Fruit fly (Drosophila melanogaster) whole organism, embryonic: ENCODE measurements around the gene GNBP2.

Experiments
- Asciz ChIP-seq: fragments of 200-800 bp; sonication (Bioruptor generic); optimal IDR thresholded peaks from 2 replicates; lab custom pipeline; 2017; ENCODE audit warnings: missing biosample characterization, mild to moderate bottlenecking, missing genetic modification characterization, missing genetic modification reagents
- CG10462 ChIP-seq: fragments of 200-800 bp; sonication (Bioruptor generic); optimal IDR thresholded peaks from 2 replicates; lab custom pipeline; 2016; ENCODE audit warnings: missing biosample characterization, missing genetic modification characterization
- CG11093 ChIP-seq: fragments of 200-800 bp; sonication (Bioruptor generic); IDR thresholded peaks from 3 replicates; pipeline ENCODE4 v1.3.6; 2022; ENCODE audit warnings: missing biosample characterization, missing genetic modification characterization
- CG13894 ChIP-seq: fragments of 200-800 bp; sonication (Bioruptor generic); optimal IDR thresholded peaks from 3 replicates; lab custom pipeline; 2018; ENCODE audit warnings: missing biosample characterization, mild to moderate bottlenecking, missing genetic modification characterization, moderate library complexity
- CG14014 ChIP-seq: fragments of 200-800 bp; sonication (Bioruptor generic); IDR thresholded peaks from 2 replicates; pipeline ENCODE4 v1.3.6; 2022; ENCODE audit warnings: missing biosample characterization, missing genetic modification characterization
- CG15601 ChIP-seq: fragments of 200-800 bp; sonication (Bioruptor generic); optimal IDR thresholded peaks from 3 replicates; lab custom pipeline; 2019; ENCODE audit warnings: missing biosample characterization, mild to moderate bottlenecking, missing genetic modification characterization, moderate library complexity
- CG16813 ChIP-seq: fragments of 200-800 bp; sonication (Bioruptor generic); IDR thresholded peaks from 3 replicates; pipeline ENCODE4 v1.3.6; 2022; ENCODE audit warnings: missing biosample characterization, missing genetic modification characterization; ENCODE audit not compliant: partially characterized antibody
- CG17328 ChIP-seq: fragments of 200-800 bp; sonication (Bioruptor generic); IDR thresholded peaks from 2 replicates; pipeline ENCODE4 v1.3.6; 2022; ENCODE audit warnings: missing biosample characterization, missing genetic modification characterization
- CG1832 ChIP-seq: fragments of 200-800 bp; sonication (Bioruptor generic); optimal IDR thresholded peaks from 2 replicates; lab custom pipeline; 2017; ENCODE audit warnings: missing biosample characterization, mild to moderate bottlenecking, missing genetic modification characterization, inconsistent platforms
- CG18599 ChIP-seq: fragments of 200-800 bp; sonication (Bioruptor generic); optimal IDR thresholded peaks from 3 replicates; lab custom pipeline; 2017; ENCODE audit warnings: missing biosample characterization, missing genetic modification characterization, mild to moderate bottlenecking, moderate library complexity, missing genetic modification reagents
- CG2875 ChIP-seq: fragments of 200-800 bp; sonication (Bioruptor generic); optimal IDR thresholded peaks from 2 replicates; lab custom pipeline; 2017; ENCODE audit warnings: missing biosample characterization, mild to moderate bottlenecking, missing genetic modification characterization, missing genetic modification reagents
- CG34422 ChIP-seq: fragments of 200-800 bp; sonication (Bioruptor generic); IDR thresholded peaks from 3 replicates; pipeline ENCODE4 v1.3.6; 2022; ENCODE audit warnings: missing biosample characterization, missing genetic modification characterization
- CG7372 ChIP-seq: fragments of 200-800 bp; sonication (Bioruptor generic); IDR thresholded peaks from 2 replicates; pipeline ENCODE4 v1.3.6; 2022; ENCODE audit warnings: missing biosample characterization, missing genetic modification characterization
- CG8388 ChIP-seq: fragments of 200-800 bp; sonication (Bioruptor generic); optimal IDR thresholded peaks from 2 replicates; lab custom pipeline; 2019; ENCODE audit warnings: missing biosample characterization, mild to moderate bottlenecking, missing genetic modification characterization, moderate library complexity
- CG9932 ChIP-seq: fragments of 200-800 bp; sonication (Bioruptor generic); IDR thresholded peaks from 2 replicates; pipeline ENCODE4 v1.3.6; 2022; ENCODE audit warnings: missing biosample characterization, missing genetic modification characterization
- Dbx ChIP-seq: fragments of 200-800 bp; sonication (Bioruptor generic); IDR thresholded peaks from 3 replicates; pipeline ENCODE4 v1.3.6; 2022; ENCODE audit warnings: missing biosample characterization, missing genetic modification characterization
- Dip3 ChIP-seq: fragments of 200-800 bp; sonication (Bioruptor generic); optimal IDR thresholded peaks from 3 replicates; lab custom pipeline; 2016; ENCODE audit warnings: missing biosample characterization, missing genetic modification characterization
- Drgx ChIP-seq: fragments of 200-800 bp; sonication (Bioruptor generic); IDR thresholded peaks from 2 replicates; pipeline ENCODE4 v1.3.6; 2022; ENCODE audit warnings: missing biosample characterization, missing genetic modification characterization
- Ets65A ChIP-seq: fragments of 200-800 bp; sonication (Bioruptor generic); peaks from one replicate; lab custom pipeline; 2016; ENCODE audit warnings: missing biosample characterization, missing genetic modification characterization
- HLHmδ ChIP-seq: fragments of 200-800 bp; sonication (Bioruptor generic); optimal IDR thresholded peaks from 2 replicates; lab custom pipeline; 2018; ENCODE audit warnings: missing biosample characterization, mild to moderate bottlenecking, missing genetic modification characterization, moderate library complexity
- HmgD ChIP-seq: fragments of 200-800 bp; sonication (Bioruptor generic); optimal IDR thresholded peaks from 3 replicates; lab custom pipeline; 2016; ENCODE audit warnings: missing biosample characterization, missing genetic modification characterization
- Hmx ChIP-seq: fragments of 200-800 bp; sonication (Bioruptor generic); optimal IDR thresholded peaks from 2 replicates; lab custom pipeline; 2016; ENCODE audit warnings: missing biosample characterization, missing genetic modification characterization
- Hr39 ChIP-seq: fragments of >200 bp; optimal IDR thresholded peaks from 2 replicates; lab custom pipeline; 2017
- Scr ChIP-seq: fragments of 200-800 bp; sonication (Bioruptor generic); IDR thresholded peaks from 2 replicates; pipeline ENCODE4 v1.3.6; 2022; ENCODE audit warnings: missing biosample characterization, missing genetic modification characterization; ENCODE audit not compliant: partially characterized antibody
- Six4 ChIP-seq: fragments of 200-800 bp; sonication (Bioruptor generic); optimal IDR thresholded peaks from 2 replicates; lab custom pipeline; 2016; ENCODE audit warnings: missing biosample characterization, missing genetic modification characterization
- Sox102F ChIP-seq: fragments of 200-800 bp; sonication (Bioruptor generic); optimal IDR thresholded peaks from 2 replicates; lab custom pipeline; 2018; ENCODE audit warnings: missing biosample characterization, mild to moderate bottlenecking, missing genetic modification characterization, moderate library complexity
- ato ChIP-seq: fragments of 200-800 bp; sonication (Bioruptor generic); IDR thresholded peaks from 2 replicates; pipeline ENCODE4 v1.3.6; 2022; ENCODE audit warnings: missing biosample characterization, missing genetic modification characterization; ENCODE audit not compliant: partially characterized antibody
- btn ChIP-seq: fragments of 200-800 bp; sonication (Bioruptor generic); optimal IDR thresholded peaks from 2 replicates; lab custom pipeline; 2016; ENCODE audit warnings: missing biosample characterization, missing genetic modification characterization
- dysf ChIP-seq: fragments of 200-800 bp; sonication (Bioruptor generic); IDR thresholded peaks from 3 replicates; pipeline ENCODE4 v1.3.6; 2022; ENCODE audit warnings: missing biosample characterization, missing genetic modification characterization
- ems ChIP-seq: fragments of 200-800 bp; sonication (Bioruptor generic); optimal IDR thresholded peaks from 3 replicates; lab custom pipeline; 2016; ENCODE audit warnings: missing biosample characterization, missing genetic modification characterization
- fru ChIP-seq: fragments of >200 bp; optimal IDR thresholded peaks from 2 replicates; lab custom pipeline; 2017
- gce ChIP-seq: fragments of 200-800 bp; sonication (Bioruptor generic); IDR thresholded peaks from 3 replicates; pipeline ENCODE4 v1.3.6; 2022; ENCODE audit warnings: missing biosample characterization, missing genetic modification characterization
- grau ChIP-seq: fragments of 200-800 bp; optimal IDR thresholded peaks from 3 replicates; lab custom pipeline; 2019; ENCODE audit warnings: missing biosample characterization, mild to moderate bottlenecking, missing genetic modification characterization, moderate library complexity
- h ChIP-seq: fragments of >200 bp; optimal IDR thresholded peaks from 2 replicates; lab custom pipeline; 2017
- ham ChIP-seq: fragments of 200-800 bp; sonication (Bioruptor generic); IDR thresholded peaks from 2 replicates; pipeline ENCODE4 v1.3.6; 2022; ENCODE audit warnings: missing biosample characterization, missing genetic modification characterization
- ind ChIP-seq: fragments of 200-800 bp; sonication (Bioruptor generic); optimal IDR thresholded peaks from 3 replicates; lab custom pipeline; 2016; ENCODE audit warnings: missing biosample characterization, missing genetic modification characterization
- inv ChIP-seq: fragments of 200-800 bp; sonication (Bioruptor generic); IDR thresholded peaks from 2 replicates; pipeline ENCODE4 v1.3.6; 2022; ENCODE audit warnings: missing biosample characterization, missing genetic modification characterization; ENCODE audit not compliant: partially characterized antibody
- nau ChIP-seq: fragments of 200-800 bp; sonication (Bioruptor generic); optimal IDR thresholded peaks from 3 replicates; lab custom pipeline; 2017; ENCODE audit warnings: missing biosample characterization, mild to moderate bottlenecking, missing genetic modification characterization, missing genetic modification reagents
- nmo ChIP-seq: fragments of 200-800 bp; sonication (Bioruptor generic); optimal IDR thresholded peaks from 2 replicates; lab custom pipeline; 2018; ENCODE audit warnings: missing biosample characterization, mild to moderate bottlenecking, missing genetic modification characterization, moderate library complexity
- sens ChIP-seq: fragments of 200-800 bp; sonication (Bioruptor generic); peaks from one replicate; lab custom pipeline; 2016; ENCODE audit warnings: missing biosample characterization, missing genetic modification characterization
- slp2 ChIP-seq: fragments of 200-800 bp; sonication (Bioruptor generic); optimal IDR thresholded peaks from 2 replicates; lab custom pipeline; 2016; ENCODE audit warnings: missing biosample characterization, missing genetic modification characterization
- sna ChIP-seq: fragments of 200-800 bp; sonication (Bioruptor generic); IDR thresholded peaks from 2 replicates; pipeline ENCODE4 v1.3.6; 2022; ENCODE audit warnings: missing biosample characterization, missing genetic modification characterization; ENCODE audit not compliant: partially characterized antibody
- so ChIP-seq: fragments of 200-800 bp; sonication (Bioruptor generic); IDR thresholded peaks from 3 replicates; pipeline ENCODE4 v1.3.6; 2022; ENCODE audit warnings: missing biosample characterization, missing genetic modification characterization
- sqz ChIP-seq: fragments of 200-800 bp; sonication (Bioruptor generic); optimal IDR thresholded peaks from 3 replicates; lab custom pipeline; 2018; ENCODE audit warnings: missing biosample characterization, mild to moderate bottlenecking, missing genetic modification characterization
- stc ChIP-seq: fragments of 200-800 bp; sonication (Bioruptor generic); IDR thresholded peaks from 2 replicates; pipeline ENCODE4 v1.3.6; 2022; ENCODE audit warnings: missing biosample characterization, missing genetic modification characterization
- tin ChIP-seq: fragments of 200-800 bp; sonication (Bioruptor generic); optimal IDR thresholded peaks from 3 replicates; lab custom pipeline; 2016; ENCODE audit warnings: missing biosample characterization, missing genetic modification characterization
- zen ChIP-seq: fragments of 200-800 bp; sonication (Bioruptor generic); optimal IDR thresholded peaks from 3 replicates; lab custom pipeline; 2018; ENCODE audit warnings: missing biosample characterization, mild to moderate bottlenecking, missing genetic modification characterization, moderate library complexity

The GNBP2 gene

dm6 chr3L:18627657-18628455, 47.4 kb downstream of the GNBP2 start (continued):
- TF ChIP-seq dysf (0 out of 3 replicates have a peak, but pooled peaks have one; percentile 5), CG34422 (GFP tag; lab: Robert Waterston, UW) (0 out of 3 replicates have a peak, but pooled peaks have one; percentile 13), CG11093 (GFP tag; lab: Robert Waterston, UW) (0 out of 3 replicates have a peak, but pooled peaks have one; percentile 31), CG10462 (GFP tag; lab: Kevin White, UChicago) (no peak), zen (tag; lab: Kevin White, UChicago) (peak; percentile 44), stc (GFP tag; lab: Robert Waterston, UW) (no peak), HmgD (GFP tag; lab: Kevin White, UChicago) (no peak), sna (GFP tag; lab: Robert Waterston, UW) (0 out of 2 replicates have a peak, but pooled peaks have one; percentile 39), sqz (GFP tag; lab: Kevin White, UChicago) (peak; percentile 64), CG9932 (GFP tag; lab: Robert Waterston, UW) (0 out of 2 replicates have a peak, but pooled peaks have one; percentile 8), CG1832 (peak; percentile 80)
- TF ChIP-seq, all 482 proteins: peak for 33

dm6 chr3L:18626451-18627079, 48.6 kb downstream of the GNBP2 start:
- TF ChIP-seq slp2 (GFP tag; lab: Kevin White, UChicago) = no peak
- TF ChIP-seq Six4 (GFP tag; lab: Kevin White, UChicago) = no peak
- no peak for TF ChIP-seq Dip3
- TF ChIP-seq CG14014 (GFP tag; lab: Robert Waterston, UW) = 0 out of 2 replicates have a peak, but pooled peaks have one; percentile 23
- peak; percentile 57 for TF ChIP-seq Ets65A
- peak; percentile 49; the same call in 1 of the 2 replicates for TF ChIP-seq Drgx
- peak; percentile 34 for TF ChIP-seq sens
- TF ChIP-seq gce = no peak
- TF ChIP-seq nau (GFP tag; lab: Kevin White, UChicago) = no peak
- peak; percentile 57 for TF ChIP-seq CG15601 (tag; lab: Kevin White, UChicago)
- TF ChIP-seq so (GFP tag; lab: Robert Waterston, UW) = 0 out of 3 replicates have a peak, but pooled peaks have one; percentile 10

dm6 chr3L:18625786-18626185, 49.4 kb downstream of the GNBP2 start, which contains the start of gene MYPT-75D:
TSS of gene MYPT-75D (plus strand) at chr3L:18625959.
- TF ChIP-seq ato (GFP tag; lab: Robert Waterston, UW) (peak; percentile 88), Hr39 (no peak), CG7372 (GFP tag; lab: Robert Waterston, UW) (no peak), CG1832 (no peak), ham (GFP tag; lab: Robert Waterston, UW) (no peak), Asciz (no peak), CG13894 (peak; percentile 65), fru (lab: Kevin White, UChicago) (no peak), ind (GFP tag; lab: Kevin White, UChicago) (no peak), CG8388 (GFP tag; lab: Kevin White, UChicago) (no peak), grau (tag; lab: Kevin White, UChicago) (peak; percentile 27), ems (GFP tag; lab: Kevin White, UChicago) (peak; percentile 14), CG16813 (peak; percentile 90), btn (GFP tag; lab: Kevin White, UChicago) (no peak), Hmx (GFP tag; lab: Kevin White, UChicago) (no peak), HLHmδ (GFP tag; lab: Kevin White, UChicago) (peak; percentile 68), Dbx (GFP tag; lab: Robert Waterston, UW) (peak; percentile 52; the same call in 2 of the 3 replicates), inv (peak; percentile 82), CG18599 (GFP tag; lab: Kevin White, UChicago) (no peak), tin (no peak), CG17328 (GFP tag; lab: Robert Waterston, UW) (no peak), Scr (GFP tag; lab: Robert Waterston, UW) (peak; percentile 95), CG2875 (no peak), Sox102F (GFP tag; lab: Kevin White, UChicago) (no peak), nmo (GFP tag; lab: Kevin White, UChicago) (peak; percentile 44), h (no peak)
